Fruit fly (Drosophila melanogaster): ENCODE measurements around the gene sll.

dm6 chr3R:17602974-17603373 is 2.9 kb upstream of the sll start:
- no peak for TF ChIP-seq CG9948 (tag; optimal IDR thresholded peaks at IDR 0.05)
- TF ChIP-seq CG15710 (tag; optimal IDR thresholded peaks at IDR 0.05), result no peak
- no peak for TF ChIP-seq CG12605 (GFP tag; IDR thresholded peaks at IDR 0.05)
- TF ChIP-seq CG34367 (tag; optimal IDR thresholded peaks at IDR 0.05), result no peak
- TF ChIP-seq EcR (GFP tag; optimal IDR thresholded peaks at IDR 0.05), result no peak
- TF ChIP-seq Snoo (tag; optimal IDR thresholded peaks at IDR 0.05), result no peak

All from whole organism, pupa.